Fruit fly (Drosophila melanogaster) Kc167 (cell line): Measurements from ENCODE around the gene c-cup.

Source experiments
- Myc ChIP-seq: fragments of >200 bp; optimal IDR thresholded peaks from 2 replicates; lab custom pipeline; 2017; ENCODE audit warnings: missing external identifiers
- Sin3A ChIP-seq: fragments of >200 bp; optimal IDR thresholded peaks from 2 replicates; lab custom pipeline; 2018; ENCODE audit warnings: missing external identifiers
- h ChIP-seq: fragments of >200 bp; optimal IDR thresholded peaks from 3 replicates; lab custom pipeline; 2018; ENCODE audit warnings: missing external identifiers
- insv ChIP-seq: fragments of >200 bp; optimal IDR thresholded peaks from 3 replicates; lab custom pipeline; 2018; ENCODE audit warnings: missing external identifiers
- psq ChIP-seq: fragments of >200 bp; optimal IDR thresholded peaks from 2 replicates; lab custom pipeline; 2017; ENCODE audit warnings: missing external identifiers
- ttk ChIP-seq: sonication (Bioruptor generic); optimal IDR thresholded peaks from 2 replicates; lab custom pipeline; 2017; ENCODE audit warnings: missing external identifiers

c-cup gene

dm6 chr2L:1832465-1832864 is at the start of gene c-cup:
TSS of gene c-cup (minus strand) at chr2L:1832565.
- TF ChIP-seq h: no peak
- TF ChIP-seq psq: no peak
- TF ChIP-seq Myc: no peak
- no peak for TF ChIP-seq insv (lab: Kevin White, UChicago)
- TF ChIP-seq Sin3A (lab: Kevin White, UChicago): no peak
- no peak for TF ChIP-seq ttk

- TF ChIP-seq Sin3A (lab: Kevin White, UChicago): no peak
- TF ChIP-seq ttk: no peak
- no peak for TF ChIP-seq Myc
- no peak for TF ChIP-seq psq
- TF ChIP-seq h: no peak
- TF ChIP-seq insv (lab: Kevin White, UChicago): no peak
Measured at dm6 chr2L:1881380-1881779, 49.0 kb upstream of the c-cup start, which contains the start of gene CG31663. TSS of gene CG31663 (minus strand) at chr2L:1881480.

dm6 chr2L:1873609-1874096 is 41.3 kb upstream of the c-cup start:
- TF ChIP-seq Sin3A (lab: Kevin White, UChicago) (no peak), h (no peak), psq (no peak), insv (lab: Kevin White, UChicago) (no peak)

dm6 chr2L:1869503-1869902 is 37.1 kb upstream of the c-cup start, which contains the start of gene CG7295:
TSS of gene CG7295 (plus strand) at chr2L:1869803.
- TF ChIP-seq ttk (no peak), h (no peak), psq (no peak), Myc (no peak), Sin3A (lab: Kevin White, UChicago) (no peak), insv (lab: Kevin White, UChicago) (no peak)

- no peak for TF ChIP-seq h
- no peak for TF ChIP-seq Myc
- no peak for TF ChIP-seq insv (lab: Kevin White, UChicago)
- no peak for TF ChIP-seq Sin3A (lab: Kevin White, UChicago)
- TF ChIP-seq ttk: no peak
- no peak for TF ChIP-seq psq
Measured at dm6 chr2L:1861994-1862393, 29.6 kb upstream of the c-cup start.

dm6 chr2L:1839019-1839418 is 6.7 kb upstream of the c-cup start:
- TF ChIP-seq insv (lab: Kevin White, UChicago): no peak
- TF ChIP-seq psq: no peak
- no peak for TF ChIP-seq h
- TF ChIP-seq Myc: no peak
- TF ChIP-seq ttk: no peak
- TF ChIP-seq Sin3A (lab: Kevin White, UChicago): no peak

- TF ChIP-seq psq (no peak), Sin3A (lab: Kevin White, UChicago) (no peak), ttk (no peak), Myc (no peak), insv (lab: Kevin White, UChicago) (no peak), h (no peak)
Measured at dm6 chr2L:1837717-1838368, 5.5 kb upstream of the c-cup start.

dm6 chr2L:1836238-1836637 is 3.9 kb upstream of the c-cup start, which contains the start of gene wry:
TSS of gene wry (plus strand) at chr2L:1836538.
- TF ChIP-seq psq (no peak), insv (lab: Kevin White, UChicago) (no peak)

dm6 chr2L:1828282-1828681 is 4.1 kb downstream of the c-cup start:
- TF ChIP-seq Sin3A (lab: Kevin White, UChicago) (no peak), h (no peak), Myc (no peak), psq (no peak), insv (lab: Kevin White, UChicago) (no peak), ttk (no peak)

dm6 chr2L:1826400-1826799 is 6.0 kb downstream of the c-cup start, which contains the start of gene CG31664:
TSS of gene CG31664 (minus strand) at chr2L:1826500.
- TF ChIP-seq h: no peak
- TF ChIP-seq Myc: no peak
- TF ChIP-seq Sin3A (lab: Kevin White, UChicago): no peak
- TF ChIP-seq ttk: no peak
- no peak for TF ChIP-seq insv (lab: Kevin White, UChicago)
- no peak for TF ChIP-seq psq

- TF ChIP-seq ttk (no peak), Sin3A (lab: Kevin White, UChicago) (no peak), insv (lab: Kevin White, UChicago) (no peak), h (no peak), Myc (no peak), psq (no peak)
Measured at dm6 chr2L:1823231-1823630, 9.1 kb downstream of the c-cup start, which contains the start of gene CG31933. TSS of gene CG31933 (minus strand) at chr2L:1823331.

dm6 chr2L:1794817-1795216 is 37.5 kb downstream of the c-cup start, which contains the start of gene Gr22a:
TSS of gene Gr22a (minus strand) at chr2L:1794917.
- TF ChIP-seq h: no peak
- no peak for TF ChIP-seq Myc
- TF ChIP-seq Sin3A (lab: Kevin White, UChicago): no peak

dm6 chr2L:1793168-1793567 is 39.2 kb downstream of the c-cup start, which contains the start of gene Gr22b:
TSS of gene Gr22b (minus strand) at chr2L:1793268.
- TF ChIP-seq ttk (no peak), h (no peak), Sin3A (lab: Kevin White, UChicago) (no peak), psq (no peak), insv (lab: Kevin White, UChicago) (no peak), Myc (no peak)

- no peak for TF ChIP-seq insv (lab: Kevin White, UChicago)
- TF ChIP-seq psq: no peak
- TF ChIP-seq Sin3A (lab: Kevin White, UChicago): no peak
- TF ChIP-seq h: no peak
- no peak for TF ChIP-seq Myc
- TF ChIP-seq ttk: no peak
Measured at dm6 chr2L:1791723-1792122, 40.6 kb downstream of the c-cup start, which contains the start of gene Gr22c. TSS of gene Gr22c (minus strand) at chr2L:1791823.
